Worm (Caenorhabditis elegans) whole organism, L1 larva: ENCODE measurements around the gene F35D2.1.

Source experiments
- C34B4.2 ChIP-seq: sonication (generic microtip); optimal IDR thresholded peaks from 2 replicates; lab custom pipeline; 2017; ENCODE audit warnings: mild to moderate bottlenecking, missing genetic modification characterization, missing compliant biosample characterization
- aly-2 ChIP-seq: fragments of 150-350 bp; optimal IDR thresholded peaks from 2 replicates; lab custom pipeline; 2014; ENCODE audit warnings: missing biosample characterization, missing genetic modification characterization
- ceh-8 ChIP-seq: fragments of 200-800 bp; sonication (Bioruptor generic); optimal IDR thresholded peaks from 2 replicates; lab custom pipeline; 2018; ENCODE audit warnings: mild to moderate bottlenecking, missing genetic modification characterization, moderate library complexity, missing compliant biosample characterization
- dpl-1 ChIP-seq, 3 experiments: fragments of 150-350 bp in 2 of 3; sonication (generic microtip) in 1 of 3; optimal IDR thresholded peaks; 2 replicates each; lab custom pipeline; 2014 to 2017; ENCODE audit warnings: missing biosample characterization in 3 of 3, missing genetic modification characterization in 3 of 3, missing genetic modification reagents in 3 of 3
- nhr-12 ChIP-seq: sonication (generic microtip); optimal IDR thresholded peaks from 2 replicates; lab custom pipeline; 2017; ENCODE audit warnings: missing biosample characterization, missing genetic modification characterization
- nhr-77 ChIP-seq: fragments of 150-350 bp; optimal IDR thresholded peaks from 2 replicates; lab custom pipeline; 2014; ENCODE audit warnings: missing biosample characterization, missing genetic modification characterization
- nhr-84 ChIP-seq: sonication (generic microtip); optimal IDR thresholded peaks from 2 replicates; lab custom pipeline; 2017; ENCODE audit warnings: missing biosample characterization, missing genetic modification characterization
- rnt-1 ChIP-seq: sonication (generic microtip); optimal IDR thresholded peaks from 2 replicates; lab custom pipeline; 2016; ENCODE audit warnings: mild to moderate bottlenecking, missing genetic modification characterization, moderate library complexity, missing compliant biosample characterization
- unc-62 ChIP-seq: fragments of 150-350 bp; optimal IDR thresholded peaks from 2 replicates; lab custom pipeline; 2014; ENCODE audit warnings: missing biosample characterization, missing genetic modification reagents, missing genetic modification characterization
- zip-4 ChIP-seq: fragments of 200-800 bp; sonication (Bioruptor generic); optimal IDR thresholded peaks from 2 replicates; lab custom pipeline; 2018; ENCODE audit warnings: mild to moderate bottlenecking, missing genetic modification characterization, moderate library complexity, missing compliant biosample characterization

- no peak for TF ChIP-seq nhr-84 (tag; lab: Kevin White, UChicago)
- no peak for TF ChIP-seq dpl-1 (GFP tag; optimal IDR thresholded peaks at IDR 0.05; lab: Kevin White, UChicago)
- TF ChIP-seq nhr-12 (tag; lab: Kevin White, UChicago), result no peak
- no peak for TF ChIP-seq C34B4.2 (tag; lab: Kevin White, UChicago)
- TF ChIP-seq aly-2 (tag; lab: Kevin White, UChicago), result no peak
- TF ChIP-seq nhr-77 (tag; lab: Kevin White, UChicago), result no peak
- no peak for TF ChIP-seq zip-4 (GFP tag; lab: Kevin White, UChicago)
- no peak for TF ChIP-seq rnt-1
- no peak for TF ChIP-seq ceh-8 (GFP tag; lab: Kevin White, UChicago)
- TF ChIP-seq unc-62 (GFP tag; lab: Kevin White, UChicago), result no peak
Observed at ce11 chrII:7613241-7613782, 37.6 kb downstream of the F35D2.1 start, which contains the start of the genes oig-4 and R07G3.7.
